Fruit fly (Drosophila melanogaster) whole organism, embryonic: Measurements from ENCODE around the gene FRG1.

Experiments
- B-H1 ChIP-seq: fragments of 200-800 bp; sonication (Bioruptor generic); IDR thresholded peaks from 3 replicates; pipeline ENCODE4 v1.3.6; 2022; ENCODE audit warnings: missing biosample characterization, missing genetic modification characterization
- CG10267 ChIP-seq: fragments of 200-800 bp; sonication (Bioruptor generic); optimal IDR thresholded peaks from 2 replicates; lab custom pipeline; 2018; ENCODE audit warnings: missing biosample characterization, mild to moderate bottlenecking, missing genetic modification characterization, moderate library complexity
- CG11093 ChIP-seq: fragments of 200-800 bp; sonication (Bioruptor generic); IDR thresholded peaks from 3 replicates; pipeline ENCODE4 v1.3.6; 2022; ENCODE audit warnings: missing biosample characterization, missing genetic modification characterization
- CG12155 ChIP-seq: fragments of 200-800 bp; sonication (Bioruptor generic); optimal IDR thresholded peaks from 3 replicates; lab custom pipeline; 2016; ENCODE audit warnings: missing biosample characterization, missing genetic modification characterization
- CG12769 ChIP-seq: fragments of 200-800 bp; sonication (Bioruptor generic); optimal IDR thresholded peaks from 2 replicates; lab custom pipeline; 2019; ENCODE audit warnings: missing biosample characterization, mild to moderate bottlenecking, missing genetic modification characterization, moderate library complexity
- CG15601 ChIP-seq: fragments of 200-800 bp; sonication (Bioruptor generic); optimal IDR thresholded peaks from 3 replicates; lab custom pipeline; 2019; ENCODE audit warnings: missing biosample characterization, mild to moderate bottlenecking, missing genetic modification characterization, moderate library complexity
- CG17829 ChIP-seq: fragments of 200-800 bp; optimal IDR thresholded peaks from 2 replicates; lab custom pipeline; 2019; ENCODE audit warnings: missing biosample characterization, mild to moderate bottlenecking, missing genetic modification characterization, moderate library complexity
- CG18599 ChIP-seq: fragments of 200-800 bp; sonication (Bioruptor generic); optimal IDR thresholded peaks from 3 replicates; lab custom pipeline; 2017; ENCODE audit warnings: missing biosample characterization, missing genetic modification characterization, mild to moderate bottlenecking, moderate library complexity, missing genetic modification reagents
- CG3995 ChIP-seq: fragments of 200-800 bp; sonication (Bioruptor generic); optimal IDR thresholded peaks from 3 replicates; lab custom pipeline; 2016; ENCODE audit warnings: missing biosample characterization, missing genetic modification characterization
- CG4404 ChIP-seq: fragments of 200-800 bp; sonication (Bioruptor generic); IDR thresholded peaks from 2 replicates; pipeline ENCODE4 v1.3.6; 2022; ENCODE audit warnings: missing biosample characterization, missing genetic modification characterization
- CG4617 ChIP-seq: fragments of 200-800 bp; sonication (Bioruptor generic); optimal IDR thresholded peaks from 3 replicates; lab custom pipeline; 2016; ENCODE audit warnings: missing biosample characterization, missing genetic modification characterization, borderline replicate concordance
- CG5245 ChIP-seq: fragments of 200-800 bp; sonication (Bioruptor generic); optimal IDR thresholded peaks from 3 replicates; lab custom pipeline; 2016; ENCODE audit warnings: missing biosample characterization, missing genetic modification characterization
- CG7987 ChIP-seq: fragments of 200-800 bp; sonication (Bioruptor generic); optimal IDR thresholded peaks from 2 replicates; lab custom pipeline; 2018; ENCODE audit warnings: missing biosample characterization, mild to moderate bottlenecking, missing genetic modification characterization, moderate library complexity
- CG8290 ChIP-seq, 3 experiments: fragments of 200-800 bp; sonication (Bioruptor generic); optimal IDR thresholded peaks; 2 replicates each; lab custom pipeline; 2016 to 2019; ENCODE audit warnings: missing biosample characterization in 3 of 3, missing genetic modification characterization in 3 of 3, mild to moderate bottlenecking in 2 of 3, moderate library complexity in 1 of 3
- CG9727 ChIP-seq: fragments of 200-800 bp; sonication (Bioruptor generic); optimal IDR thresholded peaks from 3 replicates; lab custom pipeline; 2017; ENCODE audit warnings: missing biosample characterization, mild to moderate bottlenecking, missing genetic modification characterization
- CG9797 ChIP-seq: fragments of 200-800 bp; sonication (Bioruptor generic); optimal IDR thresholded peaks from 3 replicates; lab custom pipeline; 2018; ENCODE audit warnings: missing biosample characterization, mild to moderate bottlenecking, missing genetic modification characterization
- Dad ChIP-seq: fragments of 200-800 bp; sonication (Bioruptor generic); optimal IDR thresholded peaks from 3 replicates; lab custom pipeline; 2016; ENCODE audit warnings: missing biosample characterization, missing genetic modification characterization
- Drgx ChIP-seq: fragments of 200-800 bp; sonication (Bioruptor generic); IDR thresholded peaks from 2 replicates; pipeline ENCODE4 v1.3.6; 2022; ENCODE audit warnings: missing biosample characterization, missing genetic modification characterization
- H2.0 ChIP-seq: fragments of 200-800 bp; sonication (Bioruptor generic); IDR thresholded peaks from 2 replicates; pipeline ENCODE4 v1.3.6; 2022; ENCODE audit warnings: missing biosample characterization, missing genetic modification characterization
- Hmx ChIP-seq: fragments of 200-800 bp; sonication (Bioruptor generic); optimal IDR thresholded peaks from 2 replicates; lab custom pipeline; 2016; ENCODE audit warnings: missing biosample characterization, missing genetic modification characterization
- MESR4 ChIP-seq: fragments of 200-800 bp; sonication (Bioruptor generic); optimal IDR thresholded peaks from 2 replicates; lab custom pipeline; 2018; ENCODE audit warnings: missing biosample characterization, mild to moderate bottlenecking, missing genetic modification characterization, moderate library complexity
- Max ChIP-seq: fragments of 200-800 bp; sonication (Bioruptor generic); optimal IDR thresholded peaks from 2 replicates; lab custom pipeline; 2016; ENCODE audit warnings: missing biosample characterization, mild to moderate bottlenecking, missing genetic modification characterization
- NFAT ChIP-seq: fragments of 200-800 bp; sonication (Bioruptor generic); IDR thresholded peaks from 2 replicates; pipeline ENCODE4 v1.3.6; 2022; ENCODE audit warnings: missing biosample characterization, missing genetic modification characterization
- Ssrp ChIP-seq: fragments of 200-800 bp; sonication (Bioruptor generic); optimal IDR thresholded peaks from 2 replicates; lab custom pipeline; 2018; ENCODE audit warnings: missing biosample characterization, mild to moderate bottlenecking, missing genetic modification characterization, moderate library complexity
- YL-1 ChIP-seq: fragments of 200-800 bp; sonication (Bioruptor generic); optimal IDR thresholded peaks from 3 replicates; lab custom pipeline; 2017; ENCODE audit warnings: missing biosample characterization, mild to moderate bottlenecking, missing genetic modification characterization
- abd-A ChIP-seq: fragments of 200-800 bp; sonication (Bioruptor generic); optimal IDR thresholded peaks from 3 replicates; lab custom pipeline; 2019; ENCODE audit warnings: missing biosample characterization, mild to moderate bottlenecking, missing genetic modification characterization, moderate library complexity
- bowl ChIP-seq: fragments of 200-800 bp; sonication (Bioruptor generic); IDR thresholded peaks from 2 replicates; pipeline ENCODE4 v1.3.6; 2022; ENCODE audit warnings: missing biosample characterization, missing genetic modification characterization
- cas ChIP-seq: fragments of 200-800 bp; sonication (Bioruptor generic); IDR thresholded peaks from 2 replicates; pipeline ENCODE4 v1.3.6; 2022; ENCODE audit warnings: missing biosample characterization, missing genetic modification characterization
- cg ChIP-seq: fragments of 200-800 bp; sonication (Bioruptor generic); optimal IDR thresholded peaks from 3 replicates; lab custom pipeline; 2019; ENCODE audit warnings: missing biosample characterization, mild to moderate bottlenecking, missing genetic modification characterization, moderate library complexity
- chinmo ChIP-seq: fragments of 200-800 bp; sonication (Bioruptor generic); IDR thresholded peaks from 4 replicates; pipeline ENCODE4 v1.3.6; 2022; ENCODE audit warnings: missing biosample characterization, missing genetic modification characterization; ENCODE audit not compliant: partially characterized antibody
- disco-r ChIP-seq: fragments of 200-800 bp; sonication (Bioruptor generic); optimal IDR thresholded peaks from 2 replicates; lab custom pipeline; 2016; ENCODE audit warnings: missing biosample characterization, missing genetic modification characterization
- fd64A ChIP-seq: fragments of 200-800 bp; sonication (Bioruptor generic); optimal IDR thresholded peaks from 3 replicates; lab custom pipeline; 2018; ENCODE audit warnings: missing biosample characterization, mild to moderate bottlenecking, missing genetic modification characterization
- ftz-f1 ChIP-seq: fragments of 200-800 bp; sonication (Bioruptor generic); optimal IDR thresholded peaks from 2 replicates; lab custom pipeline; 2016; ENCODE audit warnings: missing biosample characterization, missing genetic modification characterization
- gce ChIP-seq: fragments of 200-800 bp; sonication (Bioruptor generic); IDR thresholded peaks from 3 replicates; pipeline ENCODE4 v1.3.6; 2022; ENCODE audit warnings: missing biosample characterization, missing genetic modification characterization
- gfzf ChIP-seq: fragments of 200-800 bp; sonication (Bioruptor generic); optimal IDR thresholded peaks from 2 replicates; lab custom pipeline; 2016; ENCODE audit warnings: missing biosample characterization, mild to moderate bottlenecking, missing genetic modification characterization, moderate library complexity
- ham ChIP-seq: fragments of 200-800 bp; sonication (Bioruptor generic); IDR thresholded peaks from 2 replicates; pipeline ENCODE4 v1.3.6; 2022; ENCODE audit warnings: missing biosample characterization, missing genetic modification characterization
- ind ChIP-seq: fragments of 200-800 bp; sonication (Bioruptor generic); optimal IDR thresholded peaks from 3 replicates; lab custom pipeline; 2016; ENCODE audit warnings: missing biosample characterization, missing genetic modification characterization
- klu ChIP-seq: fragments of 200-800 bp; sonication (Bioruptor generic); IDR thresholded peaks from 2 replicates; pipeline ENCODE4 v1.3.6; 2022; ENCODE audit warnings: missing biosample characterization, missing genetic modification characterization
- knrl ChIP-seq: fragments of 200-800 bp; sonication (Bioruptor generic); IDR thresholded peaks from 3 replicates; pipeline ENCODE4 v1.3.6; 2022; ENCODE audit warnings: missing biosample characterization, missing genetic modification characterization; ENCODE audit not compliant: partially characterized antibody
- nau ChIP-seq: fragments of 200-800 bp; sonication (Bioruptor generic); optimal IDR thresholded peaks from 3 replicates; lab custom pipeline; 2017; ENCODE audit warnings: missing biosample characterization, mild to moderate bottlenecking, missing genetic modification characterization, missing genetic modification reagents
- p53 ChIP-seq: fragments of 200-800 bp; sonication (Bioruptor generic); optimal IDR thresholded peaks from 2 replicates; lab custom pipeline; 2016; ENCODE audit warnings: missing biosample characterization, missing genetic modification characterization
- run ChIP-seq: fragments of 200-800 bp; sonication (Bioruptor generic); optimal IDR thresholded peaks from 3 replicates; lab custom pipeline; 2018; ENCODE audit warnings: missing biosample characterization, mild to moderate bottlenecking, missing genetic modification characterization
- schlank ChIP-seq: fragments of 200-800 bp; sonication (Bioruptor generic); optimal IDR thresholded peaks from 2 replicates; lab custom pipeline; 2018; ENCODE audit warnings: missing biosample characterization, mild to moderate bottlenecking, missing genetic modification characterization
- sens-2 ChIP-seq: fragments of 200-800 bp; sonication (Bioruptor generic); IDR thresholded peaks from 2 replicates; pipeline ENCODE4 v1.3.6; 2022; ENCODE audit warnings: missing biosample characterization, missing genetic modification characterization
- sob ChIP-seq: fragments of 200-800 bp; sonication (Bioruptor generic); IDR thresholded peaks from 2 replicates; pipeline ENCODE4 v1.3.6; 2022; ENCODE audit warnings: missing biosample characterization, missing genetic modification characterization
- tna ChIP-seq: fragments of 200-800 bp; sonication (Bioruptor generic); IDR thresholded peaks from 2 replicates; pipeline ENCODE4 v1.3.6; 2022; ENCODE audit warnings: missing biosample characterization, missing genetic modification characterization; ENCODE audit not compliant: partially characterized antibody
- vnd ChIP-seq: fragments of 200-800 bp; sonication (Bioruptor generic); IDR thresholded peaks from 3 replicates; pipeline ENCODE4 v1.3.6; 2022; ENCODE audit warnings: missing biosample characterization, missing genetic modification characterization; ENCODE audit not compliant: partially characterized antibody
- wek ChIP-seq: fragments of 200-800 bp; sonication (Bioruptor generic); optimal IDR thresholded peaks from 3 replicates; lab custom pipeline; 2018; ENCODE audit warnings: missing biosample characterization, mild to moderate bottlenecking, missing genetic modification characterization, moderate library complexity
- yki ChIP-seq: fragments of >200 bp; optimal IDR thresholded peaks from 3 replicates; lab custom pipeline; 2018
- zen ChIP-seq: fragments of 200-800 bp; sonication (Bioruptor generic); optimal IDR thresholded peaks from 3 replicates; lab custom pipeline; 2018; ENCODE audit warnings: missing biosample characterization, mild to moderate bottlenecking, missing genetic modification characterization, moderate library complexity
- zfh1 ChIP-seq: fragments of 200-800 bp; sonication (Bioruptor generic); IDR thresholded peaks from 3 replicates; pipeline ENCODE4 v1.3.6; 2022; ENCODE audit warnings: missing biosample characterization, missing genetic modification characterization

Gene FRG1

DNA sequence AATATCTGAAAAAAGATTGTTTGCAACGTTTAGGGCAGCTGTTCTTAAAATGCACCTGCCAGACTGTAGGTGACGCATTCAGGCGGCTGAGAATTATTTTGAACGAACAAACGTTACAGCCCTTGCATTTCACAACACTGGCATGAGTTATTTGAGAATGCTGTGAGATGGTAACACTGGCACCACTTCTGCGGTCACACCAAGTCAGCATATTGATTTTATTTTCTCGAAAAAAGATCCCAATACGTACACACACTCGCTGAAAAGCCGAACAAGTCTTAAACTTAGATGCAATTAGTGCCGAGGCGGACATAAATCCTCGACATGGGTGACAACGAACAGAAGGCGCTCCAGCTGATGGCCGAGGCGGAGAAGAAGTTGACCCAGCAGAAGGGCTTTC is 16.7 kb upstream of the FRG1 start, which contains the start of gene alphaSnap (continued):
- peak; percentile 8; the same call in 1 of the 2 replicates for TF ChIP-seq sob (GFP tag; lab: Robert Waterston, UW)
- no peak for TF ChIP-seq klu (GFP tag; lab: Robert Waterston, UW)
- no peak for TF ChIP-seq CG9727
- TF ChIP-seq CG10267 (tag; lab: Kevin White, UChicago), result peak; percentile 98
- TF ChIP-seq CG3995, result peak; percentile 32
- no peak for TF ChIP-seq CG11093 (GFP tag; lab: Robert Waterston, UW)
- no peak for TF ChIP-seq Drgx (GFP tag; lab: Robert Waterston, UW)
- no peak for TF ChIP-seq abd-A (tag; lab: Kevin White, UChicago)
- TF ChIP-seq CG5245, result no peak
- no peak for TF ChIP-seq ind (GFP tag; lab: Kevin White, UChicago)
- TF ChIP-seq cas (GFP tag; lab: Robert Waterston, UW), result no peak
- no peak for TF ChIP-seq CG18599 (GFP tag; lab: Kevin White, UChicago)
- TF ChIP-seq wek (GFP tag; lab: Kevin White, UChicago), result peak; percentile 2
- peak; percentile 85 for TF ChIP-seq gfzf (GFP tag; lab: Kevin White, UChicago)
- no peak for TF ChIP-seq gce (GFP tag; lab: Robert Waterston, UW)
- peak; percentile 96 for TF ChIP-seq CG9797 (GFP tag; lab: Kevin White, UChicago)
- TF ChIP-seq B-H1, result no peak
- peak; percentile 54 for TF ChIP-seq CG17829 (tag; lab: Kevin White, UChicago)
- no peak for TF ChIP-seq sens-2 (GFP tag; lab: Robert Waterston, UW)
- peak; percentile 90 for TF ChIP-seq YL-1 (GFP tag; lab: Kevin White, UChicago)
- TF ChIP-seq CG8290 (GFP tag; optimal IDR thresholded peaks at IDR 0.05; lab: Kevin White, UChicago), result no peak
- peak in 1 of 2 experiments; percentile 73 for TF ChIP-seq CG8290 (tag; optimal IDR thresholded peaks at IDR 0.05; lab: Kevin White, UChicago)
- TF ChIP-seq schlank (tag; lab: Kevin White, UChicago), result no peak
- peak; percentile 4 for TF ChIP-seq cg (GFP tag; lab: Kevin White, UChicago)
- 0 out of 3 replicates have a peak, but pooled peaks have one; percentile 9 for TF ChIP-seq zfh1 (GFP tag; lab: Robert Waterston, UW)
- TF ChIP-seq disco-r (GFP tag; lab: Kevin White, UChicago), result no peak
- TF ChIP-seq p53 (GFP tag; lab: Kevin White, UChicago), result no peak
- peak; percentile 30; the same call in 1 of the 3 replicates for TF ChIP-seq knrl (GFP tag; lab: Robert Waterston, UW)
- no peak for TF ChIP-seq Max (GFP tag; lab: Kevin White, UChicago)
- TF ChIP-seq MESR4 (GFP tag; lab: Kevin White, UChicago), result peak; percentile 96
- TF ChIP-seq ham (GFP tag; lab: Robert Waterston, UW), result no peak
- no peak for TF ChIP-seq fd64A (GFP tag; lab: Kevin White, UChicago)
- TF ChIP-seq nau (GFP tag; lab: Kevin White, UChicago), result no peak
- TF ChIP-seq Hmx (GFP tag; lab: Kevin White, UChicago), result no peak
- TF ChIP-seq vnd, result no peak
- no peak for TF ChIP-seq ftz-f1
- TF ChIP-seq CG4404 (GFP tag; lab: Robert Waterston, UW), result no peak
- TF ChIP-seq CG4617 (GFP tag; lab: Kevin White, UChicago), result peak; percentile 94
- TF ChIP-seq Dad (GFP tag; lab: Kevin White, UChicago), result no peak
- TF ChIP-seq NFAT, result no peak
- no peak for TF ChIP-seq run (tag; lab: Kevin White, UChicago)
- no peak for TF ChIP-seq tna (GFP tag; lab: Robert Waterston, UW)
- no peak for TF ChIP-seq CG12769 (tag; lab: Kevin White, UChicago)
- no peak for TF ChIP-seq H2.0 (GFP tag; lab: Robert Waterston, UW)
- peak; percentile 33 for TF ChIP-seq CG15601 (tag; lab: Kevin White, UChicago)
- TF ChIP-seq bowl, result no peak
- no peak for TF ChIP-seq yki (lab: Kevin White, UChicago)
- TF ChIP-seq chinmo, result no peak
- no peak for TF ChIP-seq Ssrp (tag; lab: Kevin White, UChicago)
- TF ChIP-seq zen (tag; lab: Kevin White, UChicago), result no peak
- TF ChIP-seq CG12155 (GFP tag; lab: Kevin White, UChicago), result peak; percentile 39
- TF ChIP-seq CG7987 (GFP tag; lab: Kevin White, UChicago), result no peak
